Worm (Caenorhabditis elegans) whole organism, L4 larva: ENCODE measurements around the gene spp-8.
A peak's percentile ranks its signal among the peaks of the same experiment; 100 is the strongest.

Experiments used
- F49E8.2 ChIP-seq: sonication (generic microtip); optimal IDR thresholded peaks from 2 replicates; lab custom pipeline; 2016; ENCODE audit warnings: missing compliant biosample characterization, mild to moderate bottlenecking, missing genetic modification characterization, borderline replicate concordance
- Y105C5A.15 ChIP-seq: fragments of 200-800 bp; sonication (Bioruptor generic); IDR thresholded peaks from 2 replicates; pipeline ENCODE4 v1.3.6; 2022; ENCODE audit warnings: missing genetic modification characterization, missing compliant biosample characterization
- Y48G9A.11 ChIP-seq: fragments of 200-800 bp; sonication (Bioruptor generic); IDR thresholded peaks from 2 replicates; pipeline ENCODE4 v1.3.6; 2022; ENCODE audit warnings: missing genetic modification reagents, missing genetic modification characterization, missing compliant biosample characterization
- ZK337.2 ChIP-seq: fragments of 200-800 bp; sonication (Bioruptor generic); IDR thresholded peaks from 2 replicates; pipeline ENCODE4 v1.3.6; 2022; ENCODE audit warnings: missing genetic modification reagents, missing genetic modification characterization, missing compliant biosample characterization
- ZK546.5 ChIP-seq, 2 experiments: sonication (generic microtip); optimal IDR thresholded peaks; 2 replicates each; lab custom pipeline; 2017; ENCODE audit warnings: missing biosample characterization in 2 of 2, missing genetic modification characterization in 2 of 2
- aha-1 ChIP-seq: fragments of 150-350 bp; peaks from one replicate; lab custom pipeline; 2014; ENCODE audit warnings: missing biosample characterization, missing genetic modification characterization
- aly-2 ChIP-seq: sonication (generic microtip); optimal IDR thresholded peaks from 2 replicates; lab custom pipeline; 2018; ENCODE audit warnings: missing biosample characterization, missing genetic modification characterization
- arid-1 ChIP-seq: fragments of 200-800 bp; sonication (Bioruptor generic); conservative IDR thresholded peaks from 2 replicates; pipeline ENCODE4 v1.3.6; 2022; ENCODE audit warnings: missing genetic modification reagents, missing genetic modification characterization, missing compliant biosample characterization
- ces-1 ChIP-seq: fragments of 150-350 bp; sonication (generic microtip); optimal IDR thresholded peaks from 4 replicates; lab custom pipeline; 2014; ENCODE audit warnings: missing biosample characterization, missing genetic modification reagents, missing genetic modification characterization
- daf-16 ChIP-seq, 3 experiments: sonication (generic microtip); optimal IDR thresholded peaks; 2 replicates each; lab custom pipeline; 2016 to 2017; ENCODE audit warnings: missing genetic modification characterization in 3 of 3, missing genetic modification reagents in 3 of 3, mild to moderate bottlenecking in 2 of 3, missing compliant biosample characterization in 2 of 3, missing biosample characterization in 1 of 3, moderate library complexity in 1 of 3
- dmd-6 ChIP-seq: fragments of 200-800 bp; sonication (Bioruptor generic); IDR thresholded peaks from 2 replicates; pipeline ENCODE4 v1.3.6; 2022; ENCODE audit warnings: missing genetic modification reagents, missing genetic modification characterization, missing compliant biosample characterization
- dmd-9 ChIP-seq: fragments of 200-800 bp; sonication (Bioruptor generic); IDR thresholded peaks from 2 replicates; pipeline ENCODE4 v1.3.6; 2022; ENCODE audit warnings: missing genetic modification reagents, missing genetic modification characterization, missing compliant biosample characterization
- duxl-1 ChIP-seq: sonication (generic microtip); optimal IDR thresholded peaks from 2 replicates; lab custom pipeline; 2016; ENCODE audit warnings: mild to moderate bottlenecking, missing genetic modification characterization, moderate library complexity, missing compliant biosample characterization; ENCODE audit not compliant: poor library complexity
- dve-1 ChIP-seq: sonication (generic microtip); optimal IDR thresholded peaks from 2 replicates; lab custom pipeline; 2017; ENCODE audit warnings: antibody characterized with exemption, mild to moderate bottlenecking, missing genetic modification characterization, missing compliant biosample characterization; ENCODE audit not compliant: insufficient read depth
- hlh-11 ChIP-seq: fragments of 200-800 bp; sonication (Bioruptor generic); optimal IDR thresholded peaks from 2 replicates; lab custom pipeline; 2018; ENCODE audit warnings: mild to moderate bottlenecking, missing genetic modification characterization, missing compliant biosample characterization
- hmg-1.1 ChIP-seq: fragments of 200-800 bp; sonication (Bioruptor generic); IDR thresholded peaks from 2 replicates; pipeline ENCODE4 v1.3.6; 2022; ENCODE audit warnings: missing genetic modification reagents, missing genetic modification characterization, missing compliant biosample characterization
- lin-1 ChIP-seq: fragments of 200-800 bp; sonication (Bioruptor generic); IDR thresholded peaks from 2 replicates; pipeline ENCODE4 v1.3.6; 2022; ENCODE audit warnings: missing genetic modification reagents, missing genetic modification characterization, missing compliant biosample characterization
- lin-38 ChIP-seq: fragments of 200-800 bp; sonication (Bioruptor generic); IDR thresholded peaks from 2 replicates; pipeline ENCODE4 v1.3.6; 2022; ENCODE audit warnings: missing genetic modification reagents, missing genetic modification characterization, missing compliant biosample characterization
- lsy-2 ChIP-seq, 2 experiments: fragments of 150-350 bp in 1 of 2; sonication (generic microtip) in 1 of 2; optimal IDR thresholded peaks; 2 replicates each; lab custom pipeline; 2014 to 2017; ENCODE audit warnings: missing biosample characterization in 2 of 2, missing genetic modification characterization in 2 of 2
- madf-9 ChIP-seq: fragments of 200-800 bp; sonication (Bioruptor generic); conservative IDR thresholded peaks from 2 replicates; pipeline ENCODE4 v1.3.6; 2022; ENCODE audit warnings: missing genetic modification reagents, missing genetic modification characterization, missing compliant biosample characterization
- mdl-1 ChIP-seq, 2 experiments: fragments of 150-350 bp in 1 of 2; sonication (generic microtip) in 1 of 2; optimal IDR thresholded peaks; 2 replicates each; lab custom pipeline; 2014 to 2017; ENCODE audit warnings: missing biosample characterization in 2 of 2, missing genetic modification characterization in 2 of 2
- mdt-29 ChIP-seq: fragments of 200-800 bp; sonication (Bioruptor generic); IDR thresholded peaks from 2 replicates; pipeline ENCODE4 v1.3.6; 2022; ENCODE audit warnings: missing genetic modification reagents, missing genetic modification characterization, missing compliant biosample characterization
- mep-1 ChIP-seq: fragments of 150-350 bp; sonication (generic microtip); optimal IDR thresholded peaks from 3 replicates; lab custom pipeline; 2014; ENCODE audit warnings: missing biosample characterization, missing genetic modification characterization
- mxl-3 ChIP-seq: fragments of 200-800 bp; sonication (Bioruptor generic); optimal IDR thresholded peaks from 2 replicates; lab custom pipeline; 2018; ENCODE audit warnings: mild to moderate bottlenecking, missing genetic modification characterization, missing compliant biosample characterization
- nhr-111 ChIP-seq: fragments of 200-800 bp; sonication (Bioruptor generic); optimal IDR thresholded peaks from 2 replicates; lab custom pipeline; 2018; ENCODE audit warnings: mild to moderate bottlenecking, missing genetic modification characterization, missing compliant biosample characterization
- nhr-28 ChIP-seq: fragments of 150-350 bp; optimal IDR thresholded peaks from 2 replicates; lab custom pipeline; 2014; ENCODE audit warnings: missing biosample characterization, missing genetic modification characterization
- nhr-48 ChIP-seq: sonication (generic microtip); optimal IDR thresholded peaks from 2 replicates; lab custom pipeline; 2016; ENCODE audit warnings: mild to moderate bottlenecking, missing genetic modification characterization, missing compliant biosample characterization
- nhr-6 ChIP-seq: fragments of 150-350 bp; optimal IDR thresholded peaks from 2 replicates; lab custom pipeline; 2014; ENCODE audit warnings: missing biosample characterization, missing genetic modification characterization
- nhr-77 ChIP-seq: fragments of 150-350 bp; optimal IDR thresholded peaks from 2 replicates; lab custom pipeline; 2014; ENCODE audit warnings: missing biosample characterization, missing genetic modification characterization
- pqm-1 ChIP-seq: sonication (generic microtip); optimal IDR thresholded peaks from 2 replicates; lab custom pipeline; 2017; ENCODE audit warnings: missing biosample characterization, missing genetic modification characterization
- sdz-12 ChIP-seq: fragments of 200-800 bp; sonication (Bioruptor generic); optimal IDR thresholded peaks from 2 replicates; lab custom pipeline; 2018; ENCODE audit warnings: mild to moderate bottlenecking, missing genetic modification characterization, missing compliant biosample characterization
- skn-1 ChIP-seq: fragments of 150-350 bp; optimal IDR thresholded peaks from 2 replicates; lab custom pipeline; 2014; ENCODE audit warnings: missing biosample characterization, missing genetic modification characterization
- snpc-1.2 ChIP-seq: fragments of 200-800 bp; sonication (Bioruptor generic); IDR thresholded peaks from 2 replicates; pipeline ENCODE4 v1.3.6; 2022; ENCODE audit warnings: missing genetic modification reagents, missing genetic modification characterization, missing compliant biosample characterization
- zfp-3 ChIP-seq: fragments of 200-800 bp; sonication (Bioruptor generic); conservative IDR thresholded peaks from 2 replicates; pipeline ENCODE4 v1.3.6; 2022; ENCODE audit warnings: missing genetic modification reagents, missing genetic modification characterization, missing compliant biosample characterization
- ztf-7 ChIP-seq: fragments of 150-350 bp; optimal IDR thresholded peaks from 2 replicates; lab custom pipeline; 2014; ENCODE audit warnings: missing biosample characterization, missing genetic modification characterization

spp-8 gene

ce11 chrIV:8446904-8447303, 34.6 kb upstream of the spp-8 start, which contains the start of gene T01B11.1:
TSS of gene T01B11.1 (plus strand) at chrIV:8447204.
- TF ChIP-seq mdt-29 (GFP tag; lab: Robert Waterston, UW) = no peak
- TF ChIP-seq arid-1 (GFP tag; lab: Robert Waterston, UW) = no peak

ce11 chrIV:8449869-8450268, 31.6 kb upstream of the spp-8 start:
- TF ChIP-seq nhr-111 = no peak
- peak; percentile 98 for TF ChIP-seq aha-1 (tag; lab: Kevin White, UChicago)

- TF ChIP-seq nhr-6 (no peak), sdz-12 (GFP tag; lab: Kevin White, UChicago) (no peak), mdl-1 (tag; optimal IDR thresholded peaks at IDR 0.05; lab: Kevin White, UChicago) (peak in 1 of 2 experiments; percentile 23), nhr-48 (tag; lab: Kevin White, UChicago) (no peak), nhr-77 (tag; lab: Kevin White, UChicago) (peak; percentile 8), aly-2 (tag; lab: Kevin White, UChicago) (no peak), duxl-1 (no peak), nhr-28 (tag; lab: Kevin White, UChicago) (peak; percentile 79), pqm-1 (peak; percentile 96), dve-1 (tag; lab: Kevin White, UChicago) (peak; percentile 81), daf-16 (GFP tag; optimal IDR thresholded peaks at IDR 0.05; lab: Kevin White, UChicago) (no peak), daf-16 (tag; optimal IDR thresholded peaks at IDR 0.05; lab: Kevin White, UChicago) (peak; percentile 62), hlh-11 (peak; percentile 59), lsy-2 (tag; optimal IDR thresholded peaks at IDR 0.05; lab: Kevin White, UChicago) (peak in 1 of 2 experiments; percentile 22), dmd-6 (GFP tag; lab: Robert Waterston, UW) (peak; percentile 60), mxl-3 (peak; percentile 78), snpc-1.2 (GFP tag; lab: Robert Waterston, UW) (no peak)
- TF ChIP-seq, all 104 proteins: peak for 10
These were observed 30.9 kb upstream of the spp-8 start for ce11 chrIV:8450534-8450933.

- peak; percentile 58 for TF ChIP-seq pqm-1
- TF ChIP-seq ces-1 = no peak
- peak; percentile 55 for TF ChIP-seq hlh-11
- TF ChIP-seq F49E8.2 (tag; lab: Kevin White, UChicago) = no peak
- no peak for TF ChIP-seq mep-1
- TF ChIP-seq skn-1 (tag; lab: Kevin White, UChicago) = no peak
- no peak for TF ChIP-seq lin-38 (GFP tag; lab: Robert Waterston, UW)
- no peak for TF ChIP-seq ZK546.5 (tag; optimal IDR thresholded peaks at IDR 0.05; lab: Kevin White, UChicago)
- no peak for TF ChIP-seq aly-2 (tag; lab: Kevin White, UChicago)
- peak; percentile 38 for TF ChIP-seq dve-1 (tag; lab: Kevin White, UChicago)
- no peak for TF ChIP-seq ZK337.2 (GFP tag; lab: Robert Waterston, UW)
- no peak for TF ChIP-seq zfp-3
- TF ChIP-seq hmg-1.1 (GFP tag; lab: Robert Waterston, UW) = no peak
- no peak for TF ChIP-seq ztf-7 (tag; lab: Kevin White, UChicago)
- peak; percentile 49 for TF ChIP-seq aha-1 (tag; lab: Kevin White, UChicago)
- no peak for TF ChIP-seq lin-1 (GFP tag; lab: Robert Waterston, UW)
- TF ChIP-seq Y48G9A.11 (GFP tag; lab: Robert Waterston, UW) = no peak
- peak; percentile 68 for TF ChIP-seq dmd-6 (GFP tag; lab: Robert Waterston, UW)
- TF ChIP-seq madf-9 (GFP tag; lab: Robert Waterston, UW) = no peak
- TF ChIP-seq dmd-9 = no peak
- TF ChIP-seq nhr-28 (tag; lab: Kevin White, UChicago) = no peak
- TF ChIP-seq nhr-77 (tag; lab: Kevin White, UChicago) = no peak
- TF ChIP-seq mxl-3 = peak; percentile 64
- no peak for TF ChIP-seq Y105C5A.15 (GFP tag; lab: Robert Waterston, UW)
- TF ChIP-seq mdl-1 (tag; optimal IDR thresholded peaks at IDR 0.05; lab: Kevin White, UChicago) = no peak
These were observed 29.7 kb upstream of the spp-8 start, which contains the start of gene eppl-1 for ce11 chrIV:8451709-8452248. TSS of gene eppl-1 (minus strand) at chrIV:8451759.
